Worm (Caenorhabditis elegans) whole organism, young adult: ENCODE data around the gene fbxa-151.
"Not testable (repeated sequence)": the region's sequence is repeated elsewhere in the genome, so short reads cannot be mapped to it uniquely, and the experiment has no call there.

ENCODE experiments used
- B0035.1 ChIP-seq: sonication (generic microtip); optimal IDR thresholded peaks from 2 replicates; lab custom pipeline; 2016; ENCODE audit warnings: missing genetic modification characterization, mild to moderate bottlenecking, missing compliant biosample characterization, missing genotype, missing genetic modification reagents
- F37B4.10 ChIP-seq: fragments of 200-800 bp; sonication (Bioruptor generic); IDR thresholded peaks from 2 replicates; pipeline ENCODE4 v1.3.6; 2022; ENCODE audit warnings: missing genetic modification characterization, missing compliant biosample characterization
- F57C9.4 ChIP-seq: sonication (generic microtip); optimal IDR thresholded peaks from 2 replicates; lab custom pipeline; 2017; ENCODE audit warnings: mild to moderate bottlenecking, missing genetic modification characterization, missing compliant biosample characterization
- Y67H2A.10 ChIP-seq: fragments of 200-800 bp; sonication (Bioruptor generic); conservative IDR thresholded peaks from 2 replicates; pipeline ENCODE4 v1.3.6; 2022; ENCODE audit warnings: missing genetic modification reagents, missing genetic modification characterization, missing compliant biosample characterization
- ama-1 ChIP-seq, 3 experiments: fragments of 150-350 bp in 1 of 3; sonication (generic microtip) in 2 of 3; optimal IDR thresholded peaks; 2 replicates each; lab custom pipeline; 2014 to 2018; ENCODE audit warnings: missing biosample characterization in 2 of 3, missing genetic modification characterization in 2 of 3, missing genetic modification reagents in 2 of 3
- bed-2 ChIP-seq: fragments of 200-800 bp; sonication (Bioruptor generic); IDR thresholded peaks from 2 replicates; pipeline ENCODE4 v1.3.6; 2022; ENCODE audit warnings: missing genetic modification reagents, missing genetic modification characterization, missing compliant biosample characterization
- lag-1 ChIP-seq: fragments of 200-800 bp; sonication (Bioruptor generic); IDR thresholded peaks from 2 replicates; pipeline ENCODE4 v1.3.6; 2022; ENCODE audit warnings: missing genetic modification reagents, missing genetic modification characterization, missing compliant biosample characterization
- madf-3 ChIP-seq: fragments of 200-800 bp; sonication (Bioruptor generic); IDR thresholded peaks from 2 replicates; pipeline ENCODE4 v1.3.6; 2022; ENCODE audit warnings: missing genetic modification reagents, missing genetic modification characterization, missing compliant biosample characterization
- mes-4 ChIP-seq: sonication (generic microtip); optimal IDR thresholded peaks from 2 replicates; lab custom pipeline; 2016; ENCODE audit warnings: missing genotype, missing genetic modification characterization, missing compliant biosample characterization
- nfya-1 ChIP-seq: sonication (generic microtip); optimal IDR thresholded peaks from 2 replicates; lab custom pipeline; 2017; ENCODE audit warnings: antibody characterized with exemption, missing compliant biosample characterization, missing genetic modification characterization, borderline replicate concordance; ENCODE audit not compliant: insufficient read depth
- nfya-2 ChIP-seq: fragments of 200-800 bp; sonication (Bioruptor generic); IDR thresholded peaks from 2 replicates; pipeline ENCODE4 v1.3.6; 2022; ENCODE audit warnings: missing genetic modification reagents, missing genetic modification characterization, missing compliant biosample characterization
- sea-2 ChIP-seq: fragments of 200-800 bp; sonication (Bioruptor generic); IDR thresholded peaks from 2 replicates; pipeline ENCODE4 v1.3.6; 2022; ENCODE audit warnings: missing genetic modification characterization, missing compliant biosample characterization
- unc-130 ChIP-seq: sonication (generic microtip); optimal IDR thresholded peaks from 2 replicates; lab custom pipeline; 2016; ENCODE audit warnings: missing genetic modification reagents, missing genetic modification characterization, missing compliant biosample characterization
- zim-3 ChIP-seq: sonication (generic microtip); optimal IDR thresholded peaks from 2 replicates; lab custom pipeline; 2017; ENCODE audit warnings: mild to moderate bottlenecking, missing genetic modification characterization, moderate library complexity, missing compliant biosample characterization

ce11 chrIII:1263692-1264091, 3.0 kb downstream of the fbxa-151 start, which contains the start of gene srz-9:
- TF ChIP-seq nfya-2 (GFP tag; lab: Robert Waterston, UW); madf-3; unc-130; lag-1 (GFP tag; lab: Robert Waterston, UW); bed-2 (GFP tag; lab: Robert Waterston, UW); Y67H2A.10; mes-4 (tag; lab: Kevin White, UChicago); sea-2 (GFP tag; lab: Robert Waterston, UW); nfya-1 (tag; lab: Kevin White, UChicago); zim-3 (tag; lab: Kevin White, UChicago); ama-1 (optimal IDR thresholded peaks at IDR 0.05; lab: Kevin White, UChicago); ama-1 (GFP tag; optimal IDR thresholded peaks at IDR 0.05; lab: Kevin White, UChicago); F57C9.4 (tag; lab: Kevin White, UChicago); B0035.1 (tag; lab: Kevin White, UChicago); F37B4.10 (GFP tag; lab: Robert Waterston, UW): not testable (repeated sequence)
